Fruit fly (Drosophila melanogaster): ENCODE measurements around the gene CG7322.

The CG7322 gene

DNA sequence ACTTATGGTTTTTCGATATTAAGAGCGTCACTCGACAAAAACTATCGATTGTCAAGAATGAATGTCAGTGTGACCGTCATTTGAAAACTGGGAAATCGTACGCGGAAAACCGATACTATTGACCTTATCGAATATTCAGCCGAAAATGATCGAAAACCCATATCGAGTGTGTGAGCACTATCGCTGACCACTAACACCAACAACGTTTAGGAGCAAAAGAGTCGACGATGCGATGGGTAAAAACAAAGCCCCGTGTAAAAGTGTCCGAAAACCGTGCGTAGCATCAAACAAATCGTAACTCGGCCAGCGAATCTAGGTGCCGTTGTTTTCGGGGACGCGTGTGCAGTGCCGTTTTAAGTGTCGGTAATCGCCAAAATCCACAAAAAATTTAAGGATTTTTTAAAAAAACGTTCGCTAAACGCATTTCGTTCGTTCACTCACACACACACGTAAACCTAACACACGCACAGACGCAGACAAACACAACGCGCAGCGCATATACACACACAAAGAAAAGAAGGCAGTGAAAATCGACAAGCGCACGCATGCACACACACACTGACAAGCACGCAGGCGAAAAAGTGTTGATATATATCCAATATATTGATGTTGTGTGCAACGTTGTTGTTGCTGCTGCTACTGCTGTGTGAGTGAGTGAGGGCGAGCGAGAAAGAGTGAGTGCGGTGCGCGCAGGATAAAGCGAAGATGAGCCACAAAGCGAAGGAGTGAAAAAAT is 6.4 kb upstream of the CG7322 start, which contains the start of the genes CG7326 and Dora (continued):
- TF ChIP-seq kah (GFP tag; optimal IDR thresholded peaks at IDR 0.05) (no peak), ato (GFP tag; IDR thresholded peaks at IDR 0.05; ENCODE audit: partially characterized antibody) (peak; percentile 94), Mad (GFP tag; optimal IDR thresholded peaks at IDR 0.05) (no peak), dysf (GFP tag; IDR thresholded peaks at IDR 0.05) (no peak), sqz (GFP tag; optimal IDR thresholded peaks at IDR 0.05) (no peak), ind (GFP tag; optimal IDR thresholded peaks at IDR 0.05) (no peak), CG17385 (GFP tag; optimal IDR thresholded peaks at IDR 0.05) (no peak), row (GFP tag; IDR thresholded peaks at IDR 0.05) (peak; percentile 54), knrl (GFP tag; IDR thresholded peaks at IDR 0.05; ENCODE audit: partially characterized antibody) (peak; percentile 86), CG17186 (GFP tag; optimal IDR thresholded peaks at IDR 0.05) (peak; percentile 63), CG11398 (GFP tag; optimal IDR thresholded peaks at IDR 0.05) (no peak), Camta (GFP tag; optimal IDR thresholded peaks at IDR 0.05) (no peak), Neu2 (GFP tag; optimal IDR thresholded peaks at IDR 0.05; ENCODE audit: borderline replicate concordance) (no peak), ara (GFP tag; IDR thresholded peaks at IDR 0.05) (no peak), Gug (GFP tag; IDR thresholded peaks at IDR 0.05) (no peak), scrt (GFP tag; optimal IDR thresholded peaks at IDR 0.05) (peak; percentile 25), twi (tag; optimal IDR thresholded peaks at IDR 0.05) (no peak), ATbp (GFP tag; optimal IDR thresholded peaks at IDR 0.05) (no peak), CG6689 (GFP tag; IDR thresholded peaks at IDR 0.05) (no peak), CG10274 (GFP tag; optimal IDR thresholded peaks at IDR 0.05) (no peak), H2.0 (GFP tag; IDR thresholded peaks at IDR 0.05) (no peak), Dad (GFP tag; optimal IDR thresholded peaks at IDR 0.05) (no peak), CG14667 (GFP tag; IDR thresholded peaks at IDR 0.05) (no peak), Hr51 (GFP tag; optimal IDR thresholded peaks at IDR 0.05) (no peak), CG9817 (tag; optimal IDR thresholded peaks at IDR 0.05) (no peak), CG3407 (GFP tag; optimal IDR thresholded peaks at IDR 0.05) (no peak), CG14441 (GFP tag; IDR thresholded peaks at IDR 0.05) (no peak), Xrp1 (GFP tag; IDR thresholded peaks at IDR 0.05) (no peak), Myb (GFP tag; optimal IDR thresholded peaks at IDR 0.05) (peak; percentile 56), CG17829 (tag; optimal IDR thresholded peaks at IDR 0.05) (peak; percentile 43), Dfd (GFP tag; optimal IDR thresholded peaks at IDR 0.05) (no peak), CG12071 (GFP tag; optimal IDR thresholded peaks at IDR 0.05) (no peak), ems (GFP tag; optimal IDR thresholded peaks at IDR 0.05) (no peak), grau (tag; optimal IDR thresholded peaks at IDR 0.05) (no peak), pb (GFP tag; optimal IDR thresholded peaks at IDR 0.05) (no peak), Adf1 (GFP tag; IDR thresholded peaks at IDR 0.05) (no peak; the same call in 1 of the 2 replicates), Deaf1 (tag; optimal IDR thresholded peaks at IDR 0.05) (peak; percentile 48), so (GFP tag; IDR thresholded peaks at IDR 0.05) (no peak), eve (GFP tag; optimal IDR thresholded peaks at IDR 0.05) (no peak), CG5245 (GFP tag; optimal IDR thresholded peaks at IDR 0.05) (no peak), slou (GFP tag; optimal IDR thresholded peaks at IDR 0.05) (no peak), CHES-1-like (GFP tag; optimal IDR thresholded peaks at IDR 0.05) (peak; percentile 46), sna (GFP tag; IDR thresholded peaks at IDR 0.05; ENCODE audit: partially characterized antibody) (peak; percentile 90), stwl (tag; optimal IDR thresholded peaks at IDR 0.05) (peak; percentile 74), cg (GFP tag; optimal IDR thresholded peaks at IDR 0.05) (peak; percentile 100), CG15011 (GFP tag; optimal IDR thresholded peaks at IDR 0.05) (no peak), CG6813 (GFP tag; optimal IDR thresholded peaks at IDR 0.05) (no peak), mirr (GFP tag; optimal IDR thresholded peaks at IDR 0.05) (no peak), HmgD (GFP tag; optimal IDR thresholded peaks at IDR 0.05) (peak; percentile 16), CG3726 (GFP tag; IDR thresholded peaks at IDR 0.05) (no peak)
